Worm (Caenorhabditis elegans) whole organism, L1 larva: Measurements from ENCODE around the gene W02B12.1.
"Not testable (repeated sequence)": the region's sequence is repeated elsewhere in the genome, so short reads cannot be mapped to it uniquely, and the experiment has no call there.

Source experiments
- C16A3.4 ChIP-seq: fragments of 150-350 bp; optimal IDR thresholded peaks from 2 replicates; lab custom pipeline; 2014; ENCODE audit warnings: missing biosample characterization, missing genetic modification characterization
- C34B4.2 ChIP-seq: sonication (generic microtip); optimal IDR thresholded peaks from 2 replicates; lab custom pipeline; 2017; ENCODE audit warnings: mild to moderate bottlenecking, missing genetic modification characterization, missing compliant biosample characterization
- blmp-1 ChIP-seq: fragments of 150-350 bp; optimal IDR thresholded peaks from 2 replicates; lab custom pipeline; 2014; ENCODE audit warnings: missing biosample characterization, missing genetic modification characterization
- ceh-8 ChIP-seq: fragments of 200-800 bp; sonication (Bioruptor generic); optimal IDR thresholded peaks from 2 replicates; lab custom pipeline; 2018; ENCODE audit warnings: mild to moderate bottlenecking, missing genetic modification characterization, moderate library complexity, missing compliant biosample characterization
- ceh-82 ChIP-seq, 3 experiments: fragments of 150-350 bp in 1 of 3; sonication (generic microtip) in 2 of 3; optimal IDR thresholded peaks; 2 replicates each; lab custom pipeline; 2014 to 2017; ENCODE audit warnings: missing biosample characterization in 3 of 3, missing genetic modification characterization in 3 of 3
- ceh-90 ChIP-seq: sonication (generic microtip); optimal IDR thresholded peaks from 2 replicates; lab custom pipeline; 2016; ENCODE audit warnings: missing genetic modification characterization, missing compliant biosample characterization
- dpl-1 ChIP-seq, 3 experiments: fragments of 150-350 bp in 2 of 3; sonication (generic microtip) in 1 of 3; optimal IDR thresholded peaks; 2 replicates each; lab custom pipeline; 2014 to 2017; ENCODE audit warnings: missing biosample characterization in 3 of 3, missing genetic modification characterization in 3 of 3, missing genetic modification reagents in 3 of 3
- dsc-1 ChIP-seq: sonication (generic microtip); optimal IDR thresholded peaks from 2 replicates; lab custom pipeline; 2016; ENCODE audit warnings: mild to moderate bottlenecking, missing genetic modification characterization, missing compliant biosample characterization
- efl-1 ChIP-seq, 4 experiments: fragments of 150-350 bp; optimal IDR thresholded peaks in 3 of 4; peaks in 1 of 4; 1 replicate in 1 of 4; 2 replicates in 3 of 4; lab custom pipeline; 2014; ENCODE audit warnings: missing biosample characterization in 2 of 4, missing genetic modification characterization in 2 of 4, missing genetic modification reagents in 2 of 4
- fkh-8 ChIP-seq: sonication (generic microtip); optimal IDR thresholded peaks from 2 replicates; lab custom pipeline; 2016; ENCODE audit warnings: mild to moderate bottlenecking, missing genetic modification characterization, missing compliant biosample characterization
- fos-1 ChIP-seq: fragments of 150-350 bp; optimal IDR thresholded peaks from 2 replicates; lab custom pipeline; 2014; ENCODE audit warnings: missing biosample characterization, missing genetic modification characterization
- hlh-17 ChIP-seq: fragments of 200-800 bp; sonication (Bioruptor generic); optimal IDR thresholded peaks from 2 replicates; lab custom pipeline; 2018; ENCODE audit warnings: missing genetic modification characterization, mild to moderate bottlenecking, missing compliant biosample characterization, moderate library complexity, borderline replicate concordance
- hlh-4 ChIP-seq: sonication (generic microtip); optimal IDR thresholded peaks from 2 replicates; lab custom pipeline; 2016; ENCODE audit warnings: mild to moderate bottlenecking, missing genetic modification characterization, missing compliant biosample characterization
- irx-1 ChIP-seq: sonication (generic microtip); optimal IDR thresholded peaks from 2 replicates; lab custom pipeline; 2016; ENCODE audit warnings: missing genetic modification characterization, missing compliant biosample characterization
- jun-1 ChIP-seq: fragments of 150-350 bp; optimal IDR thresholded peaks from 2 replicates; lab custom pipeline; 2014; ENCODE audit warnings: missing biosample characterization, missing genetic modification reagents, missing genetic modification characterization
- lin-14 ChIP-seq: fragments of 200-800 bp; sonication (Bioruptor generic); optimal IDR thresholded peaks from 2 replicates; lab custom pipeline; 2018; ENCODE audit warnings: mild to moderate bottlenecking, missing genetic modification characterization, moderate library complexity, missing compliant biosample characterization
- lin-15B ChIP-seq: fragments of 150-350 bp; sonication (generic microtip); optimal IDR thresholded peaks from 3 replicates; lab custom pipeline; 2014; ENCODE audit warnings: missing biosample characterization, missing genetic modification characterization
- lin-35 ChIP-seq, 2 experiments: fragments of 150-350 bp; optimal IDR thresholded peaks; 2 replicates each; lab custom pipeline; 2014; ENCODE audit warnings: missing biosample characterization in 2 of 2, missing genetic modification characterization in 2 of 2, missing genetic modification reagents in 2 of 2
- lin-39 ChIP-seq: fragments of 150-350 bp; optimal IDR thresholded peaks from 2 replicates; lab custom pipeline; 2014; ENCODE audit warnings: missing biosample characterization, missing genetic modification reagents, missing genetic modification characterization
- lir-3 ChIP-seq: sonication (generic microtip); optimal IDR thresholded peaks from 2 replicates; lab custom pipeline; 2016; ENCODE audit warnings: mild to moderate bottlenecking, missing genetic modification characterization, moderate library complexity, missing compliant biosample characterization; ENCODE audit not compliant: poor library complexity
- lsy-2 ChIP-seq, 2 experiments: fragments of 150-350 bp; optimal IDR thresholded peaks; 2 replicates each; lab custom pipeline; 2014; ENCODE audit warnings: missing biosample characterization in 2 of 2, missing genetic modification characterization in 2 of 2
- nhr-20 ChIP-seq: sonication (generic microtip); optimal IDR thresholded peaks from 2 replicates; lab custom pipeline; 2016; ENCODE audit warnings: mild to moderate bottlenecking, missing genetic modification characterization, missing compliant biosample characterization
- nhr-237 ChIP-seq: fragments of 150-350 bp; optimal IDR thresholded peaks from 2 replicates; lab custom pipeline; 2014; ENCODE audit warnings: missing biosample characterization, missing genetic modification characterization
- nhr-28 ChIP-seq: fragments of 150-350 bp; optimal IDR thresholded peaks from 2 replicates; lab custom pipeline; 2014; ENCODE audit warnings: missing biosample characterization, missing genetic modification characterization
- nhr-71 ChIP-seq: sonication (generic microtip); optimal IDR thresholded peaks from 2 replicates; lab custom pipeline; 2016; ENCODE audit warnings: mild to moderate bottlenecking, missing genetic modification characterization, moderate library complexity, missing compliant biosample characterization
- nhr-77 ChIP-seq: fragments of 150-350 bp; optimal IDR thresholded peaks from 2 replicates; lab custom pipeline; 2014; ENCODE audit warnings: missing biosample characterization, missing genetic modification characterization
- nhr-84 ChIP-seq: sonication (generic microtip); optimal IDR thresholded peaks from 2 replicates; lab custom pipeline; 2017; ENCODE audit warnings: missing biosample characterization, missing genetic modification characterization
- nhr-90 ChIP-seq: sonication (generic microtip); optimal IDR thresholded peaks from 2 replicates; lab custom pipeline; 2016; ENCODE audit warnings: mild to moderate bottlenecking, missing genetic modification characterization, missing compliant biosample characterization; ENCODE audit not compliant: poor library complexity
- pag-3 ChIP-seq: sonication (generic microtip); optimal IDR thresholded peaks from 2 replicates; lab custom pipeline; 2017; ENCODE audit warnings: missing genetic modification characterization, mild to moderate bottlenecking, missing compliant biosample characterization, antibody characterized with exemption, borderline replicate concordance; ENCODE audit not compliant: insufficient read depth
- rnt-1 ChIP-seq: sonication (generic microtip); optimal IDR thresholded peaks from 2 replicates; lab custom pipeline; 2016; ENCODE audit warnings: mild to moderate bottlenecking, missing genetic modification characterization, moderate library complexity, missing compliant biosample characterization
- skn-1 ChIP-seq: fragments of 150-350 bp; optimal IDR thresholded peaks from 2 replicates; lab custom pipeline; 2014; ENCODE audit warnings: missing biosample characterization, missing genetic modification characterization
- snpc-4 ChIP-seq: fragments of 150-350 bp; optimal IDR thresholded peaks from 2 replicates; lab custom pipeline; 2014; ENCODE audit warnings: missing biosample characterization, missing genetic modification characterization
- snu-23 ChIP-seq: sonication (generic microtip); optimal IDR thresholded peaks from 2 replicates; lab custom pipeline; 2016; ENCODE audit warnings: missing genetic modification characterization, missing compliant biosample characterization
- sptf-1 ChIP-seq: fragments of 150-350 bp; optimal IDR thresholded peaks from 2 replicates; lab custom pipeline; 2014; ENCODE audit warnings: missing biosample characterization, missing genetic modification characterization
- swsn-7 ChIP-seq: sonication (generic microtip); optimal IDR thresholded peaks from 2 replicates; lab custom pipeline; 2016; ENCODE audit warnings: missing genetic modification characterization, missing compliant biosample characterization
- unc-130 ChIP-seq: fragments of 150-350 bp; optimal IDR thresholded peaks from 2 replicates; lab custom pipeline; 2017; ENCODE audit warnings: missing biosample characterization, missing genetic modification characterization, inconsistent platforms
- unc-62 ChIP-seq: fragments of 150-350 bp; optimal IDR thresholded peaks from 2 replicates; lab custom pipeline; 2014; ENCODE audit warnings: missing biosample characterization, missing genetic modification reagents, missing genetic modification characterization
- vab-15 ChIP-seq: sonication (generic microtip); optimal IDR thresholded peaks from 2 replicates; lab custom pipeline; 2017; ENCODE audit warnings: missing genotype, mild to moderate bottlenecking, missing genetic modification characterization, missing compliant biosample characterization
- xbp-1 ChIP-seq: sonication (generic microtip); optimal IDR thresholded peaks from 2 replicates; lab custom pipeline; 2016; ENCODE audit warnings: missing genetic modification characterization, missing compliant biosample characterization

W02B12.1 gene

DNA sequence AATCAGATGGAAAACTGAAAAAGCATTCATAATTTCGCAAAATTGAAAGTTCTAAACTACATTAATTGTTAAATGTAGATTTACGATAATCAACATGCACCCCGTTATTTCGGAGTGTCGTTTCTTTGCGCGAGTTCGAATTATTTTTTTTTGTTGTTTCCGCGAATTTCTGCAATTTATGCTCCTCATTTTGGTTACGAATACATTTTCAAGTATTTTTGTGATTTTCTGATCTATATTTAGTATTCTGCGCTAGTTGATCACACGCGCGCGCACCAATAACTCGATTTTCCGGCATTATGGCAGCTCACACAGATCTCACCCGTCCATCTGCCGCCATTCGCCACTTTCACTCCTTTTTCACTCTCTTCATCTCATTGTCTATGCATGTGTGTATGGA, 8.6 kb upstream of the W02B12.1 start, which contains the start of gene VW02B12L.2:
TSS of gene VW02B12L.2 (minus strand) at position 65 of the 400 bp plus-strand sequence.
- TF ChIP-seq fos-1 (no peak), nhr-71 (tag; lab: Kevin White, UChicago) (peak; percentile 59), snpc-4 (tag; lab: Kevin White, UChicago) (peak; percentile 7), nhr-84 (tag; lab: Kevin White, UChicago) (no peak), efl-1 (optimal IDR thresholded peaks at IDR 0.05; lab: Kevin White, UChicago) (peak; percentile 43 to 91), efl-1 (GFP tag; optimal IDR thresholded peaks at IDR 0.05 in 1 of 2; lab: Kevin White, UChicago) (peak; percentile 90 to 99), sptf-1 (no peak), ceh-82 (tag; optimal IDR thresholded peaks at IDR 0.05; lab: Kevin White, UChicago) (peak in 2 of 3 experiments; percentile 4 to 48), ceh-90 (no peak), C16A3.4 (tag; lab: Kevin White, UChicago) (peak; percentile 54), dpl-1 (GFP tag; optimal IDR thresholded peaks at IDR 0.05; lab: Kevin White, UChicago) (peak; percentile 80 to 90 (median 89)), irx-1 (no peak), lsy-2 (tag; optimal IDR thresholded peaks at IDR 0.05; lab: Kevin White, UChicago) (peak; percentile 53 to 85), rnt-1 (tag; lab: Kevin White, UChicago) (peak; percentile 38), nhr-20 (tag; lab: Kevin White, UChicago) (peak; percentile 52), dsc-1 (tag; lab: Kevin White, UChicago) (peak; percentile 18), unc-62 (GFP tag; lab: Kevin White, UChicago) (no peak), lin-39 (tag; lab: Kevin White, UChicago) (peak; percentile 10), lin-35 (GFP tag; optimal IDR thresholded peaks at IDR 0.05; lab: Kevin White, UChicago) (peak; percentile 89 to 96), nhr-77 (tag; lab: Kevin White, UChicago) (peak; percentile 23), blmp-1 (tag; lab: Kevin White, UChicago) (peak; percentile 71), skn-1 (tag; lab: Kevin White, UChicago) (peak; percentile 58), swsn-7 (tag; lab: Kevin White, UChicago) (peak; percentile 28), lin-14 (peak; percentile 61), nhr-28 (tag; lab: Kevin White, UChicago) (no peak), fkh-8 (peak; percentile 4), snu-23 (GFP tag; lab: Kevin White, UChicago) (peak; percentile 57), nhr-90 (tag; lab: Kevin White, UChicago) (peak; percentile 34), lin-15B (tag; lab: Kevin White, UChicago) (peak; percentile 45), vab-15 (tag; lab: Kevin White, UChicago) (peak; percentile 74), xbp-1 (tag; lab: Kevin White, UChicago) (peak; percentile 25)

DNA sequence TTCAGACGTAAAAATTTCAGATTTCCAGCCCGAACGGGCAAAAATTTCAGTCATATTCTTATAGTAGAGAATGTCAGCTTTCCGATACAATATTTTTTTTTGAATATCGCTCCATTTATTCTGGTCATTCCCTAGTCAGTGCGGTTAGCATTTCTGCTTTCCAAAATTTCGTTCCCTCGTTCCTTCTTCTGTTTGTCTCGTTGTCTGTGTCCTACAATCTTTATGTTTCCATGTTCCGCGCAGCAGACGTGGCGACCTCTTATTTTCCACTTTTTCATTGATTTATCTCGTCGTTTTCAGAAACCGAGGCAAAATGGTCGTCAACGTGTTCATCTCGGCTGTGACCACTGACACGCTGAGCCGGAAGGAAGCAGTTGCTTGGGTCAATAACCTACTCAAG, 6.4 kb upstream of the W02B12.1 start, which contains the start of gene ebp-2:
TSS of gene ebp-2 (plus strand) at position 301 of the 400 bp plus-strand sequence.
- not testable (repeated sequence) for TF ChIP-seq hlh-17 (GFP tag; lab: Kevin White, UChicago); unc-62 (GFP tag; lab: Kevin White, UChicago); pag-3 (tag; lab: Kevin White, UChicago)
- TF ChIP-seq, all 84 proteins: peak for 0; not testable (repeated sequence) for 84

DNA sequence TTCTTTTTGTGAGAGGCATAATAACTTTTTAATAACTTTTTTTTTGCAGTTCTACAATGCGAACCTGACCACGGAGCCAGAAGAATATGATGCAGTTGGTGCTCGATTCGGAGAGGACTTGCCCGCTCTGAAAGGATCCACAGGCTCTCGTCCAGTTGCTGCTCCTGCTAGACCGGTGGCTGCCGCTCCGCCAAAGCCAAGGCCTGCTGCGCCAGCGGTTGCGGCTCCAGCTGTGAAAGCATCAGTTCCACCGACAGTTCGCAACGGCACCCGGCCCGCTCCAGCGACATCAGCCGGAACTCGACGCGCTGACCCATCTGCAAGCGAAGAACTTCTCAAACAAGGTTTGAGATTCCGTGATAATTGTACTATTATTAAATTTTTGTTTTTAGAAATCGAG, 5.7 kb upstream of the W02B12.1 start:
- TF ChIP-seq ceh-8 (peak; percentile 28), jun-1 (no peak)

DNA sequence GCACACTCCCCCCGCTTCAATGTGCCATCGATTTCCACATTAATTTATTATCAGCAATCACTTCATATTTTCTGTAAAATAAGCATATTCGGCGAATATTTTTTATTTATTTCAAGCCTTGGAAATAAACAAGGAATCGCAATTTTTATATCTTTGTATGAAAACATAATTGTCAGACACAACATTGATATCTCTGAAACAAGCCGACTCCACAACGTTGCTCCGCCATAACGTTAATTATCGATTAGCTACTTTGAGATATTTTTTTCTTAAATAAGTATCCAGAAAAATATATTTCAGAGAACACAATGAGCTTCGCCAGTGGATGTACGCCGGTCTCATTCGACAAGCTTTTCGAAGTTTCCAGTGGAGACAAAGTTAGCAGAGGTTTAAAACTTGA, 5.0 kb upstream of the W02B12.1 start, which contains the start of gene adbp-1:
TSS of gene adbp-1 (plus strand) at position 301 of the 400 bp plus-strand sequence.
- no peak for TF ChIP-seq nhr-237 (tag; lab: Kevin White, UChicago)
- TF ChIP-seq lir-3 (tag; lab: Kevin White, UChicago), result no peak
- TF ChIP-seq C34B4.2 (tag; lab: Kevin White, UChicago), result no peak
- no peak for TF ChIP-seq hlh-4 (tag; lab: Kevin White, UChicago)
- TF ChIP-seq lin-14, result no peak
- TF ChIP-seq unc-130 (tag; lab: Kevin White, UChicago), result no peak
- no peak for TF ChIP-seq nhr-71 (tag; lab: Kevin White, UChicago)
